Fruit fly (Drosophila melanogaster) Kc167 (cell line): Measurements from ENCODE around the gene shd.

ENCODE experiments used
- Sin3A ChIP-seq: fragments of >200 bp; optimal IDR thresholded peaks from 2 replicates; lab custom pipeline; 2018; ENCODE audit warnings: missing external identifiers
- h ChIP-seq: fragments of >200 bp; optimal IDR thresholded peaks from 3 replicates; lab custom pipeline; 2018; ENCODE audit warnings: missing external identifiers
- insv ChIP-seq: fragments of >200 bp; optimal IDR thresholded peaks from 3 replicates; lab custom pipeline; 2018; ENCODE audit warnings: missing external identifiers
- psq ChIP-seq: fragments of >200 bp; optimal IDR thresholded peaks from 2 replicates; lab custom pipeline; 2017; ENCODE audit warnings: missing external identifiers
- ttk ChIP-seq: sonication (Bioruptor generic); optimal IDR thresholded peaks from 2 replicates; lab custom pipeline; 2017; ENCODE audit warnings: missing external identifiers

- TF ChIP-seq Sin3A (no peak), h (lab: Kevin White, UChicago) (no peak), psq (lab: Kevin White, UChicago) (no peak), ttk (no peak), insv (lab: Kevin White, UChicago) (no peak)
Measured at dm6 chr3L:14616085-14617026, 2.1 kb downstream of the shd start.
